Fruit fly (Drosophila melanogaster) whole organism, embryonic: ENCODE data around the gene CG33986.

Experiments
- B-H2 ChIP-seq: fragments of 200-800 bp; sonication (Bioruptor generic); optimal IDR thresholded peaks from 2 replicates; lab custom pipeline; 2018; ENCODE audit warnings: missing biosample characterization, mild to moderate bottlenecking, missing genetic modification characterization
- CG10267 ChIP-seq: fragments of 200-800 bp; sonication (Bioruptor generic); optimal IDR thresholded peaks from 2 replicates; lab custom pipeline; 2018; ENCODE audit warnings: missing biosample characterization, mild to moderate bottlenecking, missing genetic modification characterization, moderate library complexity
- CG10274 ChIP-seq: fragments of 200-800 bp; sonication (Bioruptor generic); optimal IDR thresholded peaks from 3 replicates; lab custom pipeline; 2017; ENCODE audit warnings: missing biosample characterization, mild to moderate bottlenecking, missing genetic modification characterization
- CG10431 ChIP-seq: fragments of 200-800 bp; sonication (Bioruptor generic); optimal IDR thresholded peaks from 3 replicates; lab custom pipeline; 2018; ENCODE audit warnings: missing biosample characterization, mild to moderate bottlenecking, missing genetic modification characterization
- CG10959 ChIP-seq: fragments of 200-800 bp; sonication (Bioruptor generic); IDR thresholded peaks from 2 replicates; pipeline ENCODE4 v1.3.6; 2022; ENCODE audit warnings: missing biosample characterization, missing genetic modification characterization
- CG17568 ChIP-seq: fragments of 200-800 bp; sonication (Bioruptor generic); optimal IDR thresholded peaks from 2 replicates; lab custom pipeline; 2018; ENCODE audit warnings: missing biosample characterization, mild to moderate bottlenecking, missing genetic modification characterization, moderate library complexity
- CG32772 ChIP-seq: fragments of 200-800 bp; sonication (Bioruptor generic); IDR thresholded peaks from 2 replicates; pipeline ENCODE4 v1.3.6; 2022; ENCODE audit warnings: missing biosample characterization, missing genetic modification characterization
- CG5953 ChIP-seq: fragments of 200-800 bp; sonication (Bioruptor generic); IDR thresholded peaks from 2 replicates; pipeline ENCODE4 v1.3.6; 2022; ENCODE audit warnings: missing biosample characterization, missing genetic modification characterization
- CG9609 ChIP-seq: fragments of 200-800 bp; sonication (Bioruptor generic); optimal IDR thresholded peaks from 3 replicates; lab custom pipeline; 2016; ENCODE audit warnings: missing biosample characterization, missing genetic modification characterization
- Dref ChIP-seq: fragments of 200-800 bp; sonication (Bioruptor generic); IDR thresholded peaks from 2 replicates; pipeline ENCODE4 v1.3.6; 2022; ENCODE audit warnings: missing biosample characterization, missing genetic modification characterization
- Hand ChIP-seq: fragments of 200-800 bp; sonication (Bioruptor generic); optimal IDR thresholded peaks from 2 replicates; lab custom pipeline; 2017; ENCODE audit warnings: mild to moderate bottlenecking, missing biosample characterization, missing genetic modification reagents, missing genetic modification characterization
- NFAT ChIP-seq: fragments of 200-800 bp; sonication (Bioruptor generic); IDR thresholded peaks from 2 replicates; pipeline ENCODE4 v1.3.6; 2022; ENCODE audit warnings: missing biosample characterization, missing genetic modification characterization
- Nf-YB ChIP-seq: fragments of 200-800 bp; sonication (Bioruptor generic); optimal IDR thresholded peaks from 3 replicates; lab custom pipeline; 2019; ENCODE audit warnings: missing biosample characterization, mild to moderate bottlenecking, missing genetic modification characterization, moderate library complexity
- Pdp1 ChIP-seq, 2 experiments: fragments of 200-800 bp; sonication (Bioruptor generic); optimal IDR thresholded peaks; 3 replicates each; lab custom pipeline; 2016; ENCODE audit warnings: missing biosample characterization in 2 of 2, missing genetic modification characterization in 2 of 2, mild to moderate bottlenecking in 1 of 2, moderate library complexity in 1 of 2
- Ravus ChIP-seq: fragments of 200-800 bp; sonication (Bioruptor generic); IDR thresholded peaks from 2 replicates; pipeline ENCODE4 v1.3.6; 2022; ENCODE audit warnings: missing biosample characterization, missing genetic modification characterization
- Rx ChIP-seq: fragments of 200-800 bp; sonication (Bioruptor generic); IDR thresholded peaks from 2 replicates; pipeline ENCODE4 v1.3.6; 2022; ENCODE audit warnings: missing biosample characterization, missing genetic modification characterization
- Trl ChIP-seq, 3 experiments: fragments of >200 bp in 2 of 3; fragments of 200-800 bp in 1 of 3; sonication (Bioruptor generic) in 1 of 3; optimal IDR thresholded peaks; 2 replicates in 1 of 3; 3 replicates in 2 of 3; lab custom pipeline; 2016 to 2017; ENCODE audit warnings: missing biosample characterization in 1 of 3, missing genetic modification characterization in 1 of 3
- abd-A ChIP-seq: fragments of 200-800 bp; sonication (Bioruptor generic); optimal IDR thresholded peaks from 3 replicates; lab custom pipeline; 2019; ENCODE audit warnings: missing biosample characterization, mild to moderate bottlenecking, missing genetic modification characterization, moderate library complexity
- bowl ChIP-seq: fragments of 200-800 bp; sonication (Bioruptor generic); IDR thresholded peaks from 2 replicates; pipeline ENCODE4 v1.3.6; 2022; ENCODE audit warnings: missing biosample characterization, missing genetic modification characterization
- chinmo ChIP-seq: fragments of 200-800 bp; sonication (Bioruptor generic); IDR thresholded peaks from 4 replicates; pipeline ENCODE4 v1.3.6; 2022; ENCODE audit warnings: missing biosample characterization, missing genetic modification characterization; ENCODE audit not compliant: partially characterized antibody
- cwo ChIP-seq: fragments of 200-800 bp; sonication (Bioruptor generic); optimal IDR thresholded peaks from 3 replicates; lab custom pipeline; 2017; ENCODE audit warnings: missing biosample characterization, missing genetic modification characterization, mild to moderate bottlenecking, moderate library complexity, missing genetic modification reagents
- ewg ChIP-seq: fragments of 200-800 bp; sonication (Bioruptor generic); optimal IDR thresholded peaks from 3 replicates; lab custom pipeline; 2017; ENCODE audit warnings: mild to moderate bottlenecking, missing biosample characterization, missing genetic modification reagents, missing genetic modification characterization
- jigr1 ChIP-seq: fragments of 200-800 bp; sonication (Bioruptor generic); IDR thresholded peaks from 3 replicates; pipeline ENCODE4 v1.3.6; 2022; ENCODE audit warnings: missing biosample characterization, missing genetic modification characterization
- jumu ChIP-seq: fragments of 200-800 bp; sonication (Bioruptor generic); optimal IDR thresholded peaks from 3 replicates; lab custom pipeline; 2016; ENCODE audit warnings: missing biosample characterization, missing genetic modification characterization
- kni ChIP-seq: fragments of 200-800 bp; sonication (Bioruptor generic); optimal IDR thresholded peaks from 3 replicates; lab custom pipeline; 2017; ENCODE audit warnings: mild to moderate bottlenecking, missing biosample characterization, missing genetic modification reagents, missing genetic modification characterization
- maf-S ChIP-seq: fragments of 200-800 bp; sonication (Bioruptor generic); optimal IDR thresholded peaks from 2 replicates; lab custom pipeline; 2016; ENCODE audit warnings: missing biosample characterization, missing genetic modification characterization
- mam ChIP-seq: fragments of 200-800 bp; sonication (Bioruptor generic); optimal IDR thresholded peaks from 3 replicates; lab custom pipeline; 2016; ENCODE audit warnings: missing biosample characterization, missing genetic modification characterization
- pros ChIP-seq: fragments of 200-800 bp; sonication (Bioruptor generic); optimal IDR thresholded peaks from 3 replicates; lab custom pipeline; 2019; ENCODE audit warnings: missing biosample characterization, mild to moderate bottlenecking, missing genetic modification characterization, moderate library complexity
- sc ChIP-seq, 3 experiments: fragments of >200 bp in 2 of 3; fragments of 200-800 bp in 1 of 3; sonication (Bioruptor generic) in 1 of 3; optimal IDR thresholded peaks; 2 replicates in 2 of 3; 3 replicates in 1 of 3; lab custom pipeline; 2017; ENCODE audit warnings: mild to moderate bottlenecking in 1 of 3, missing biosample characterization in 1 of 3, missing genetic modification characterization in 1 of 3, missing genetic modification reagents in 1 of 3
- scrt ChIP-seq: fragments of 200-800 bp; sonication (Bioruptor generic); optimal IDR thresholded peaks from 2 replicates; lab custom pipeline; 2018; ENCODE audit warnings: missing biosample characterization, mild to moderate bottlenecking, missing genetic modification characterization, moderate library complexity
- sens ChIP-seq: fragments of 200-800 bp; sonication (Bioruptor generic); peaks from one replicate; lab custom pipeline; 2016; ENCODE audit warnings: missing biosample characterization, missing genetic modification characterization
- sqz ChIP-seq: fragments of 200-800 bp; sonication (Bioruptor generic); optimal IDR thresholded peaks from 3 replicates; lab custom pipeline; 2018; ENCODE audit warnings: missing biosample characterization, mild to moderate bottlenecking, missing genetic modification characterization
- vvl ChIP-seq: fragments of 200-800 bp; sonication (Bioruptor generic); IDR thresholded peaks from 2 replicates; pipeline ENCODE4 v1.3.6; 2022; ENCODE audit warnings: missing biosample characterization, missing genetic modification characterization
- zen ChIP-seq: fragments of 200-800 bp; sonication (Bioruptor generic); optimal IDR thresholded peaks from 3 replicates; lab custom pipeline; 2018; ENCODE audit warnings: missing biosample characterization, mild to moderate bottlenecking, missing genetic modification characterization, moderate library complexity

CG33986 gene

DNA sequence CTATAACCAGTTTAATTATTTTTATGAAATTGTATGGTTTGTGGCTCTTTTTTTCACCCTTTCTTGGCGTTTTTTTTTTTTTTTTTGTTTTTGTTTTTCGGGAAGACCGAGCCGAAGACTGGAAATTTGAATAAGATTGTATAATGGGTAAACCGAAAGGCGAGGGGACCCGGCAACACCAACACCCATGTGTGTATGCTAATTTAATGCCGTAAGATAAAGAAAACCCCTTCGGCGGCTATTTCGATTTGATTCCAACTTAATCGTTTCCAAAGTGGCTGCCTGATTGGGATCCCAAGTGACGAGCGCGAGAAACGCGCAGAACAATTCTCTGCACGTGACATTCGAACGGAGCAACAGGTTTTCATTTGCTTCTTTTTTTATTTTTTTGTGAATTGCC lies 18.4 kb upstream of the CG33986 start:
- TF ChIP-seq sc (optimal IDR thresholded peaks at IDR 0.05; lab: Kevin White, UChicago) (no peak), sc (GFP tag; optimal IDR thresholded peaks at IDR 0.05; lab: Kevin White, UChicago) (no peak), Pdp1 (GFP tag; optimal IDR thresholded peaks at IDR 0.05; lab: Kevin White, UChicago) (peak in 1 of 2 experiments; percentile 76), chinmo (GFP tag; lab: Robert Waterston, UW) (0 out of 4 replicates have a peak, but pooled peaks have one; percentile 5), maf-S (GFP tag; lab: Kevin White, UChicago) (no peak), abd-A (peak; percentile 55), bowl (GFP tag; lab: Robert Waterston, UW) (no peak), sens (GFP tag; lab: Kevin White, UChicago) (peak; percentile 16), cwo (GFP tag; lab: Kevin White, UChicago) (peak; percentile 62), pros (peak; percentile 93), vvl (GFP tag; lab: Robert Waterston, UW) (peak; percentile 91), Dref (GFP tag; lab: Robert Waterston, UW) (no peak), B-H2 (GFP tag; lab: Kevin White, UChicago) (no peak), CG5953 (no peak), sqz (GFP tag; lab: Kevin White, UChicago) (peak; percentile 62), kni (peak; percentile 10), mam (GFP tag; lab: Kevin White, UChicago) (no peak), CG10431 (GFP tag; lab: Kevin White, UChicago) (no peak), Rx (no peak), Ravus (no peak), CG10274 (no peak), NFAT (GFP tag; lab: Robert Waterston, UW) (no peak), CG10959 (GFP tag; lab: Robert Waterston, UW) (no peak), CG9609 (GFP tag; lab: Kevin White, UChicago) (no peak), CG17568 (GFP tag; lab: Kevin White, UChicago) (no peak)
- TF ChIP-seq, all 482 proteins: peak for 9

DNA sequence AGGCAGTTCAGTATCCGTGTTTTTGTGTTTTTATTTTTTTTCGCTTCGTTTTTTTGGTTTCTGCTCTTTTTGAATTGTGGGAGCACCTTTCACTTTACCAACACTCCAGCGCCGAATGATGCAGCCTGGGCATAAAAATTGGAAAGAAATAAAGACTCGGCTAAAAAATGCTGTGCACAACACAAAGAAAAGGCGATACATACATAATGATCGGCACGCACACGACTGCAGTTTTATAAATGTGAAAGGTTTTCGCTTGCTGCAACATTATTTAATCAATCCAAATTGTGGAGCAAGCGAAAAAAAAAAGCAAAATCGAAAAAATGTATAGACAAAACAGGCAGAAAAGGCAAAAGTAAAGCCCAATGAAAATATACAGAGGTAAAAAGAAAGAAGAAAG lies 18.0 kb upstream of the CG33986 start:
- no peak for TF ChIP-seq Nf-YB (GFP tag; lab: Kevin White, UChicago)
- TF ChIP-seq Dref (GFP tag; lab: Robert Waterston, UW), result no peak
- no peak for TF ChIP-seq jumu (GFP tag; lab: Kevin White, UChicago)
- TF ChIP-seq CG10267 (tag; lab: Kevin White, UChicago), result no peak

DNA sequence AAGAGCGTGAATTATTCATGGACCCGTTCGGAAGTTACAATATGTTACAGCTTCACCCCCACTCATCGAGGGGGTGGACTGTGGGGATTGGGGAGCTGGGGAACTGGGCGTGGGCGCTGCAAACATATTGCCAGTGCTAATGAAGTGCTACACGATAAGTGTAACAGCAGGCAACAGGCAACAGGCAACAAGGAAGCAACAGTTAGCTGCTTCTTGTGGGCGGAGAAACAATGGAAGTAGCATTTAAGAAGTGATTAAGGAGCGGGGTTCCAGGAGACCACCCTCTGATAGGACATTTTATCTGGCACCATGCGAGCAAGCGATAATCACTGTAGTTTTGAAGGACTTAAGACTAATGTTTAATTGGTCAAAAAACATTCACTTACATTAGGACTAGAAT lies 16.2 kb upstream of the CG33986 start:
- TF ChIP-seq Hand (GFP tag; lab: Kevin White, UChicago) (no peak), scrt (GFP tag; lab: Kevin White, UChicago) (peak; percentile 94), zen (tag; lab: Kevin White, UChicago) (peak; percentile 51), abd-A (peak; percentile 40)
- TF ChIP-seq, all 482 proteins: peak for 3

DNA sequence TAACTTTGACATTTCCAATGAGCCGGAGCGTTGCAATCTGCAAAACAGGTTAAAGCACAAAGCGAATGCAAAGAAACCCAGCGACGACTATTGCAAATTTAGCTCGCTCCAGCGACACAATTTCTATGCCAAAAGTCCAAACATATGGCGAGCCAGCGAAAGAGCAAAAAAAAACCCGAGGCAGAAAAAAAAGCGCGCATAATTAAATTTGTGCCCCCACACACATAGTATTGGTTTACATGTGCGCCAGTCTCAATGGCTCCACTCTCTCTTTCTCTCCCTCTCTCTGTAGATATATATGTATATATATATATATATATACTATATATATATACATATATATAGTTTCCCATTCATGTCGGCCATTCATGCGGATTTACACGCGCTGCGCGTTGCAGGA lies 15.6 kb upstream of the CG33986 start:
- peak; percentile 18 to 50 for TF ChIP-seq Trl (optimal IDR thresholded peaks at IDR 0.05; lab: Kevin White, UChicago)
- no peak for TF ChIP-seq Trl (GFP tag; optimal IDR thresholded peaks at IDR 0.05; lab: Kevin White, UChicago)
- TF ChIP-seq CG32772 (GFP tag; lab: Robert Waterston, UW), result 0 out of 2 replicates have a peak, but pooled peaks have one; percentile 23
- peak; percentile 66 for TF ChIP-seq sqz (GFP tag; lab: Kevin White, UChicago)
- no peak for TF ChIP-seq jigr1 (GFP tag; lab: Robert Waterston, UW)
- TF ChIP-seq ewg (GFP tag; lab: Kevin White, UChicago), result peak; percentile 38
